Worm (Caenorhabditis elegans) whole organism, young adult: ENCODE data around the gene str-225.

Source experiments
- D2030.7 ChIP-seq: fragments of 200-800 bp; sonication (Bioruptor generic); IDR thresholded peaks from 2 replicates; pipeline ENCODE4 v1.3.6; 2022; ENCODE audit warnings: missing genetic modification reagents, missing genetic modification characterization, missing compliant biosample characterization
- K11D2.4 ChIP-seq: fragments of 200-800 bp; sonication (Bioruptor generic); IDR thresholded peaks from 2 replicates; pipeline ENCODE4 v1.3.6; 2022; ENCODE audit warnings: missing genetic modification reagents, missing genetic modification characterization, missing compliant biosample characterization
- Y95B8A.8 ChIP-seq: fragments of 200-800 bp; sonication (Bioruptor generic); IDR thresholded peaks from 2 replicates; pipeline ENCODE4 v1.3.6; 2022; ENCODE audit warnings: missing genetic modification reagents, missing genetic modification characterization, missing compliant biosample characterization
- aptf-2 ChIP-seq: fragments of 200-800 bp; sonication (Bioruptor generic); conservative IDR thresholded peaks from 2 replicates; pipeline ENCODE4 v1.3.6; 2022; ENCODE audit warnings: missing genetic modification reagents, missing genetic modification characterization, missing compliant biosample characterization
- attf-3 ChIP-seq: fragments of 200-800 bp; sonication (Bioruptor generic); conservative IDR thresholded peaks from 2 replicates; pipeline ENCODE4 v1.3.6; 2022; ENCODE audit warnings: missing genetic modification reagents, missing genetic modification characterization, missing compliant biosample characterization
- egl-44 ChIP-seq: fragments of 200-800 bp; sonication (Bioruptor generic); IDR thresholded peaks from 2 replicates; pipeline ENCODE4 v1.3.6; 2022; ENCODE audit warnings: missing genetic modification reagents, missing genetic modification characterization, missing compliant biosample characterization
- ets-4 ChIP-seq: fragments of 200-800 bp; sonication (Bioruptor generic); optimal IDR thresholded peaks from 2 replicates; lab custom pipeline; 2018; ENCODE audit warnings: mild to moderate bottlenecking, missing genetic modification characterization, missing compliant biosample characterization
- gei-17 ChIP-seq: fragments of 200-800 bp; sonication (Bioruptor generic); optimal IDR thresholded peaks from 2 replicates; lab custom pipeline; 2018; ENCODE audit warnings: mild to moderate bottlenecking, missing genetic modification characterization, missing compliant biosample characterization
- nfya-1 ChIP-seq: sonication (generic microtip); optimal IDR thresholded peaks from 2 replicates; lab custom pipeline; 2017; ENCODE audit warnings: antibody characterized with exemption, missing compliant biosample characterization, missing genetic modification characterization, borderline replicate concordance; ENCODE audit not compliant: insufficient read depth
- nfya-2 ChIP-seq: fragments of 200-800 bp; sonication (Bioruptor generic); IDR thresholded peaks from 2 replicates; pipeline ENCODE4 v1.3.6; 2022; ENCODE audit warnings: missing genetic modification reagents, missing genetic modification characterization, missing compliant biosample characterization
- nhr-90 ChIP-seq: sonication (generic microtip); optimal IDR thresholded peaks from 2 replicates; lab custom pipeline; 2016; ENCODE audit warnings: missing genotype, mild to moderate bottlenecking, missing genetic modification characterization, missing compliant biosample characterization
- pha-4 ChIP-seq: fragments of 150-350 bp; sonication (generic microtip); optimal IDR thresholded peaks from 2 replicates; lab custom pipeline; 2014; ENCODE audit warnings: missing biosample characterization, missing genetic modification reagents, missing genetic modification characterization
- snpc-4 ChIP-seq, 5 experiments: fragments of 150-350 bp in 1 of 5; sonication (generic microtip) in 4 of 5; optimal IDR thresholded peaks; 2 replicates each; lab custom pipeline; 2014 to 2018; ENCODE audit warnings: missing genetic modification characterization in 5 of 5, missing biosample characterization in 3 of 5, antibody characterized with exemption in 2 of 5, mild to moderate bottlenecking in 2 of 5, missing compliant biosample characterization in 2 of 5, missing genotype in 2 of 5, moderate library complexity in 2 of 5, missing genetic modification reagents in 1 of 5
- ztf-18 ChIP-seq: sonication (generic microtip); optimal IDR thresholded peaks from 2 replicates; lab custom pipeline; 2016; ENCODE audit warnings: missing genotype, mild to moderate bottlenecking, missing genetic modification characterization, missing compliant biosample characterization

DNA sequence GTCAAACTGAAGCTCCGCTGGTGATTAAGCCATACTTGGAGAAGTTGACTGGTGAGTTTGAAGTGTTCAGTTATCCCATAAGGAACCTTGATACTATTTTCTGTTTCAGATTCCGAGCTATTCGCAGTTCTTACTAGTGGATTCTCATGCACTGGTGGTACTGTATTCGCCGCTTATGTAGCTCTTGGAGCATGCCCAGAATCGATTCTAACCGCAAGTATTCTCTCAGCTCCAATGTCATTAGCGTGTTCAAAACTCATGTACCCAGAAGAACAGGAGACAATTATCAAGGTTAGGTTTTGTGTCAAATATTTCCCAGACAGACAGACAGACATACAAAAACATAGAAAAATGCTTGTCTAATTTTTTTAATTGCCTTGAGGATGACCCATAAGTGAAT lies 42.7 kb upstream of the str-225 start:
- TF ChIP-seq Y95B8A.8 (GFP tag; lab: Robert Waterston, UW) = no peak
- TF ChIP-seq D2030.7 (GFP tag; lab: Robert Waterston, UW) = no peak
- no peak for TF ChIP-seq ets-4 (GFP tag; lab: Kevin White, UChicago)
- TF ChIP-seq pha-4 (tag; lab: Kevin White, UChicago) = no peak
- no peak for TF ChIP-seq nfya-1 (tag; lab: Kevin White, UChicago)
- no peak for TF ChIP-seq aptf-2
- TF ChIP-seq gei-17 = no peak
- no peak for TF ChIP-seq ztf-18 (tag; lab: Kevin White, UChicago)
- TF ChIP-seq nhr-90 (tag; lab: Kevin White, UChicago) = no peak
- TF ChIP-seq attf-3 (GFP tag; lab: Robert Waterston, UW) = no peak
- no peak for TF ChIP-seq K11D2.4 (GFP tag; lab: Robert Waterston, UW)
- no peak for TF ChIP-seq egl-44
- TF ChIP-seq nfya-2 (GFP tag; lab: Robert Waterston, UW) = no peak
- no peak for TF ChIP-seq snpc-4 (GFP tag; optimal IDR thresholded peaks at IDR 0.05; lab: Kevin White, UChicago)
- TF ChIP-seq snpc-4 (tag; optimal IDR thresholded peaks at IDR 0.05; lab: Kevin White, UChicago) = no peak
